Fruit fly (Drosophila melanogaster): ENCODE results near the gene CG9953.

The CG9953 gene

dm6 chr3L:7013568-7014305 lies 44.3 kb downstream of the CG9953 start (continued):
- no peak for TF ChIP-seq bab2 (GFP tag; optimal IDR thresholded peaks at IDR 0.05)
- TF ChIP-seq sima (GFP tag; optimal IDR thresholded peaks at IDR 0.05) = no peak
- TF ChIP-seq corto (GFP tag; optimal IDR thresholded peaks at IDR 0.05) = no peak
- no peak for TF ChIP-seq CG16863 (GFP tag; optimal IDR thresholded peaks at IDR 0.05)
- no peak for TF ChIP-seq Chrac-16 (GFP tag; optimal IDR thresholded peaks at IDR 0.05)
- TF ChIP-seq Dad (GFP tag; optimal IDR thresholded peaks at IDR 0.05) = no peak
- peak; percentile 14 for TF ChIP-seq MTF-1 (GFP tag; optimal IDR thresholded peaks at IDR 0.05; ENCODE audit: borderline replicate concordance)
- no peak for TF ChIP-seq unc-4 (GFP tag; IDR thresholded peaks at IDR 0.05; ENCODE audit: partially characterized antibody)
- TF ChIP-seq sisA (GFP tag; IDR thresholded peaks at IDR 0.05) = no peak
- TF ChIP-seq MBD-R2 (GFP tag; IDR thresholded peaks at IDR 0.05) = no peak
- peak; percentile 49; the same call in 1 of the 2 replicates for TF ChIP-seq vvl (GFP tag; IDR thresholded peaks at IDR 0.05)
- peak; percentile 51; the same call in 1 of the 2 replicates for TF ChIP-seq al (GFP tag; IDR thresholded peaks at IDR 0.05)
- TF ChIP-seq Bteb2 (GFP tag; optimal IDR thresholded peaks at IDR 0.05) = peak; percentile 20
- no peak for TF ChIP-seq CG34376 (GFP tag; optimal IDR thresholded peaks at IDR 0.05)
- peak; percentile 64 for TF ChIP-seq sens (GFP tag)
- TF ChIP-seq ems (GFP tag; optimal IDR thresholded peaks at IDR 0.05) = no peak
- no peak for TF ChIP-seq schlank (tag; optimal IDR thresholded peaks at IDR 0.05)
- TF ChIP-seq ERR (GFP tag; optimal IDR thresholded peaks at IDR 0.05) = no peak
- peak; percentile 24 for TF ChIP-seq mam (GFP tag; optimal IDR thresholded peaks at IDR 0.05)
- peak; percentile 44; the same call in 1 of the 3 replicates for TF ChIP-seq B-H1 (GFP tag; IDR thresholded peaks at IDR 0.05)
- TF ChIP-seq pum (GFP tag; optimal IDR thresholded peaks at IDR 0.05) = no peak
- TF ChIP-seq dmrt99B (tag; optimal IDR thresholded peaks at IDR 0.05) = peak; percentile 25
- TF ChIP-seq Fer1 (GFP tag; optimal IDR thresholded peaks at IDR 0.05) = peak; percentile 0
- TF ChIP-seq CG4730 (GFP tag; IDR thresholded peaks at IDR 0.05) = peak; percentile 63; the same call in 1 of the 2 replicates
- no peak for TF ChIP-seq CG7745 (tag; optimal IDR thresholded peaks at IDR 0.05)
- no peak for TF ChIP-seq CG18619 (GFP tag; optimal IDR thresholded peaks at IDR 0.05)
- no peak for TF ChIP-seq CG4617 (GFP tag; optimal IDR thresholded peaks at IDR 0.05; ENCODE audit: borderline replicate concordance)
- no peak for TF ChIP-seq crol (GFP tag; IDR thresholded peaks at IDR 0.05)
- no peak for TF ChIP-seq grn (GFP tag; optimal IDR thresholded peaks at IDR 0.05)
- 0 out of 3 replicates have a peak, but pooled peaks have one; percentile 32 for TF ChIP-seq CG17361 (GFP tag; IDR thresholded peaks at IDR 0.05)
- TF ChIP-seq CG10267 (tag; optimal IDR thresholded peaks at IDR 0.05) = no peak
- TF ChIP-seq h (optimal IDR thresholded peaks at IDR 0.05) = no peak
- no peak for TF ChIP-seq CG14860 (GFP tag; IDR thresholded peaks at IDR 0.05; ENCODE audit: partially characterized antibody)
- TF ChIP-seq Trl (optimal IDR thresholded peaks at IDR 0.05) = peak; percentile 12 to 54
- TF ChIP-seq Trl (GFP tag; optimal IDR thresholded peaks at IDR 0.05) = no peak
- no peak for TF ChIP-seq dimm (GFP tag; IDR thresholded peaks at IDR 0.05)
- peak; percentile 33 for TF ChIP-seq CG9727 (GFP tag; optimal IDR thresholded peaks at IDR 0.05)
- TF ChIP-seq CG1603 (tag; optimal IDR thresholded peaks at IDR 0.05) = peak; percentile 10
- no peak for TF ChIP-seq Scr (GFP tag; IDR thresholded peaks at IDR 0.05; ENCODE audit: partially characterized antibody)
- TF ChIP-seq Sin3A (optimal IDR thresholded peaks at IDR 0.05) = no peak
- peak; percentile 62 for TF ChIP-seq row (GFP tag; IDR thresholded peaks at IDR 0.05)
- peak; percentile 71 for TF ChIP-seq CG14441 (GFP tag; IDR thresholded peaks at IDR 0.05)
- no peak for TF ChIP-seq fru (optimal IDR thresholded peaks at IDR 0.05)
- no peak for TF ChIP-seq knrl (GFP tag; IDR thresholded peaks at IDR 0.05; ENCODE audit: partially characterized antibody)
- no peak for TF ChIP-seq Nf-YB (GFP tag; optimal IDR thresholded peaks at IDR 0.05)
- no peak for TF ChIP-seq cg (GFP tag; optimal IDR thresholded peaks at IDR 0.05)
- TF ChIP-seq ham (GFP tag; IDR thresholded peaks at IDR 0.05) = no peak
- TF ChIP-seq Pdp1 (GFP tag; optimal IDR thresholded peaks at IDR 0.05) = no peak
- TF ChIP-seq sug (tag; optimal IDR thresholded peaks at IDR 0.05) = peak; percentile 85
- TF ChIP-seq CG13287 (GFP tag; IDR thresholded peaks at IDR 0.05; ENCODE audit: partially characterized antibody) = peak; percentile 53
- TF ChIP-seq CG4360 (GFP tag; IDR thresholded peaks at IDR 0.05) = no peak

Data from whole organism, embryonic.